Worm (Caenorhabditis elegans): ENCODE measurements around the gene pax-3.

pax-3 gene

DNA sequence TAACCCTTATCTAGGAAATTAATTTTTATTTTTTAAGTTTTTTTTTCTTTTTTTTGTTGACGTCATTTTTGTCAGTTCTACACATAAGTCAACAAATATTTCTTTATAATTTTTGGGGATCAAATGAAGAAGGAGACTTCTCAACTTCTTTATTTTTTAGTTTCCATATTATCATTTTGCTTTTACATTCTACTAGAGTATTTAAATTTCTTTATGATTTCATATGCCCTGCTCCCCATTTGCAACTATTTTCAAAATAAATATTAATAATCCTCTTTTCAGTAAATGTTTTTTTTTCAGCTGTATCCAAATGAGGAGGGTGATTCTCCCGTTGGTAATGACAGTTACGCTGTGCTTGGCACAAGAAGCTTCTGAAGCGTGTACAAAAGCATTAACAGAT, 9.0 kb upstream of the pax-3 start, which contains the start of gene phg-1:
Gene phg-1 (plus strand): TSS at position 301 of the 400 bp plus-strand sequence.
- TF ChIP-seq zip-4 (GFP tag; optimal IDR thresholded peaks at IDR 0.05), result no peak
- no peak for TF ChIP-seq C16A3.4 (tag; optimal IDR thresholded peaks at IDR 0.05)
- no peak for TF ChIP-seq nhr-76 (tag; optimal IDR thresholded peaks at IDR 0.05)
- no peak for TF ChIP-seq lin-13 (GFP tag; optimal IDR thresholded peaks at IDR 0.05)
- no peak for TF ChIP-seq unc-62 (GFP tag; optimal IDR thresholded peaks at IDR 0.05)
- no peak for TF ChIP-seq mab-9 (GFP tag; IDR thresholded peaks at IDR 0.05)
- no peak for TF ChIP-seq unc-86 (tag; optimal IDR thresholded peaks at IDR 0.05)
- no peak for TF ChIP-seq isw-1 (GFP tag; IDR thresholded peaks at IDR 0.05)
- TF ChIP-seq snu-23 (GFP tag; optimal IDR thresholded peaks at IDR 0.05), result no peak
- no peak for TF ChIP-seq vab-15 (tag; optimal IDR thresholded peaks at IDR 0.05)
- no peak for TF ChIP-seq fos-1 (tag; optimal IDR thresholded peaks at IDR 0.05)
- TF ChIP-seq pax-3 (tag; optimal IDR thresholded peaks at IDR 0.05), result no peak
- no peak for TF ChIP-seq alr-1 (tag; optimal IDR thresholded peaks at IDR 0.05; ENCODE audit: borderline replicate concordance)
- TF ChIP-seq nhr-237 (tag; optimal IDR thresholded peaks at IDR 0.05), result no peak
- TF ChIP-seq blmp-1 (tag; optimal IDR thresholded peaks at IDR 0.05), result no peak
- TF ChIP-seq nhr-28 (tag; optimal IDR thresholded peaks at IDR 0.05), result no peak
- no peak for TF ChIP-seq mef-2 (tag; optimal IDR thresholded peaks at IDR 0.05)
- no peak for TF ChIP-seq ama-1 (optimal IDR thresholded peaks at IDR 0.05)

DNA sequence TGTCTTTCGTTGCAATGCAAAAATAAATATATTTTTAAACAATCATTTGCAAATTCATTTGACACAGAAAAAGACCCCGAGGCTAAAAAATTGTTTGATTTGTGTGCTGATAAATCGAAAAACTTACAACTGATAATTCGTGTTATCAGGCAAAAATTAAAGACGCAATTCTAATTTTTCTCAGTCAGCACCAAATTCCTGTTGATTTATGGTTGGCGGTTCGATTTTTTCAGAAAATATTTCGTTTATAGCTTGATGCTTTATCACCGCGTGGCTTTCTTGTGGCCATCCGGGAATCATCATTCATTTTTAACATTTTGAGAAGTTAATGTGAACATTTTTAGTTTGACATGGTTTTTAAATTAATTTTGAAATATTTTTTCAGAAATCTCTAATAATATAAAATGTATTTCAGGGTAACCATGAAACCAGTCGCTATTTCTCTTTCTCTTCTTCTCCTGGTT, 7.2 kb upstream of the pax-3 start, which contains the start of gene asah-2:
Gene asah-2 (plus strand): TSS at position 414 of the 464 bp plus-strand sequence.
- TF ChIP-seq hlh-17 (GFP tag; optimal IDR thresholded peaks at IDR 0.05; ENCODE audit: borderline replicate concordance) (no peak), nhr-90 (tag; optimal IDR thresholded peaks at IDR 0.05; ENCODE audit: poor library complexity) (peak; percentile 2), snpc-4 (tag; optimal IDR thresholded peaks at IDR 0.05) (no peak), elt-2 (tag; optimal IDR thresholded peaks at IDR 0.05) (peak; percentile 83), F16B12.6 (tag; optimal IDR thresholded peaks at IDR 0.05) (no peak), dsc-1 (tag; optimal IDR thresholded peaks at IDR 0.05) (no peak), nhr-19 (GFP tag; conservative IDR thresholded peaks at IDR 0.05) (no peak), nhr-28 (tag; optimal IDR thresholded peaks at IDR 0.05) (no peak), xbp-1 (tag; optimal IDR thresholded peaks at IDR 0.05) (no peak)

ce11 chrII:10144092-10144491, 2.3 kb upstream of the pax-3 start, which contains the start of gene F27E5.3:
Gene F27E5.3, minus strand, starts transcription at chrII:10144192.
- TF ChIP-seq mep-1 (tag; optimal IDR thresholded peaks at IDR 0.05) (no peak), hlh-4 (tag; optimal IDR thresholded peaks at IDR 0.05) (no peak), nhr-12 (tag; optimal IDR thresholded peaks at IDR 0.05) (no peak), ceh-82 (tag; optimal IDR thresholded peaks at IDR 0.05) (no peak), ceh-63 (GFP tag; optimal IDR thresholded peaks at IDR 0.05) (no peak), F16B12.6 (tag; optimal IDR thresholded peaks at IDR 0.05) (no peak), nhr-47 (tag; optimal IDR thresholded peaks at IDR 0.05) (no peak), nhr-71 (tag; optimal IDR thresholded peaks at IDR 0.05) (no peak), C04F5.9 (tag; optimal IDR thresholded peaks at IDR 0.05) (no peak), efl-1 (optimal IDR thresholded peaks at IDR 0.05) (no peak), efl-1 (GFP tag; optimal IDR thresholded peaks at IDR 0.05 in 1 of 2) (no peak)

DNA sequence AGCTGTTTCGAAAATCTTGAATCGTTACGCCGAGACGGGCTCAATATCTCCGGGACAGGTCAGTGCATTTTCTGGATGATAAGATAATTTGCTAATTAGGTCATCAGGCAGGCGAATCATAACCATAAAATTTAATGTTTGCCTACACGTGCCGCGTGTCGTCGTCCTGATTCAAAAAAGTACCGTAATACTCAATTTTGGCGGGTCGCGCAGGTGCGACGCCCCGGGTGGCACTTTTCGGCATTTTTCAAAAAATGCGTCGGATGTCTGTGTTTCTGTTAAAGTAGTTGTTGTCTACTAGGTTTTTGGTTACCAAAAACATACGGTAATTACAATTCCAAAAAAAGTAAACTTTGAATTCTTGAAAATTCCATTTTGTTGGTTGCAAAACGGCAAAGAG, 1.1 kb downstream of the pax-3 start:
- TF ChIP-seq vab-15 (tag; optimal IDR thresholded peaks at IDR 0.05) (peak; percentile 60), nhr-20 (tag; optimal IDR thresholded peaks at IDR 0.05) (no peak), tbx-2 (tag; optimal IDR thresholded peaks at IDR 0.05) (no peak), Y116A8C.19 (tag; optimal IDR thresholded peaks at IDR 0.05; ENCODE audit: borderline replicate concordance) (no peak), efl-1 (optimal IDR thresholded peaks at IDR 0.05) (no peak), efl-1 (GFP tag; optimal IDR thresholded peaks at IDR 0.05 in 1 of 2) (peak in 1 of 2 experiments; percentile 49), nhr-85 (tag) (peak; percentile 64), sptf-1 (tag; optimal IDR thresholded peaks at IDR 0.05) (no peak), swsn-7 (tag; optimal IDR thresholded peaks at IDR 0.05) (no peak), unc-62 (GFP tag; optimal IDR thresholded peaks at IDR 0.05) (no peak), lsy-2 (tag; optimal IDR thresholded peaks at IDR 0.05) (peak in 1 of 2 experiments; percentile 47)

Measured in whole organism, L1 larva.